Fruit fly (Drosophila melanogaster) whole organism, embryonic: ENCODE measurements around the gene CG31910.

Source experiments
- Aef1 ChIP-seq: fragments of 200-800 bp; sonication (Bioruptor generic); IDR thresholded peaks from 3 replicates; pipeline ENCODE4 v1.3.6; 2022; ENCODE audit warnings: missing biosample characterization, missing genetic modification characterization
- Antp ChIP-seq: fragments of 200-800 bp; sonication (Bioruptor generic); optimal IDR thresholded peaks from 3 replicates; lab custom pipeline; 2016; ENCODE audit warnings: missing biosample characterization, missing genetic modification characterization
- BEAF-32 ChIP-seq: fragments of 200-800 bp; sonication (Bioruptor generic); optimal IDR thresholded peaks from 3 replicates; lab custom pipeline; 2017; ENCODE audit warnings: missing biosample characterization, missing genetic modification characterization, mild to moderate bottlenecking, moderate library complexity, missing genetic modification reagents
- CG11398 ChIP-seq: fragments of 200-800 bp; sonication (Bioruptor generic); optimal IDR thresholded peaks from 2 replicates; lab custom pipeline; 2016; ENCODE audit warnings: missing biosample characterization, missing genetic modification characterization
- CG12299 ChIP-seq: fragments of 200-800 bp; sonication (Bioruptor generic); optimal IDR thresholded peaks from 2 replicates; lab custom pipeline; 2018; ENCODE audit warnings: missing biosample characterization, mild to moderate bottlenecking, missing genetic modification characterization
- CG13424 ChIP-seq: fragments of 200-800 bp; sonication (Bioruptor generic); optimal IDR thresholded peaks from 2 replicates; lab custom pipeline; 2019; ENCODE audit warnings: missing biosample characterization, mild to moderate bottlenecking, missing genetic modification characterization, moderate library complexity
- CG14441 ChIP-seq: fragments of 200-800 bp; sonication (Bioruptor generic); IDR thresholded peaks from 2 replicates; pipeline ENCODE4 v1.3.6; 2022; ENCODE audit warnings: missing biosample characterization, missing genetic modification characterization
- CG15479 ChIP-seq: fragments of 200-800 bp; sonication (Bioruptor generic); optimal IDR thresholded peaks from 3 replicates; lab custom pipeline; 2019; ENCODE audit warnings: missing biosample characterization, mild to moderate bottlenecking, missing genetic modification characterization, moderate library complexity
- CG1602 ChIP-seq: fragments of 200-800 bp; sonication (Bioruptor generic); optimal IDR thresholded peaks from 3 replicates; lab custom pipeline; 2016; ENCODE audit warnings: missing biosample characterization, missing genetic modification characterization
- CG18619 ChIP-seq: fragments of 200-800 bp; sonication (Bioruptor generic); optimal IDR thresholded peaks from 3 replicates; lab custom pipeline; 2017; ENCODE audit warnings: missing biosample characterization, mild to moderate bottlenecking, missing genetic modification characterization
- CG3407 ChIP-seq: fragments of 200-800 bp; sonication (Bioruptor generic); optimal IDR thresholded peaks from 2 replicates; lab custom pipeline; 2018; ENCODE audit warnings: missing biosample characterization, mild to moderate bottlenecking, missing genetic modification characterization
- CG3838 ChIP-seq: fragments of 200-800 bp; sonication (Bioruptor generic); optimal IDR thresholded peaks from 3 replicates; lab custom pipeline; 2016; ENCODE audit warnings: missing biosample characterization, missing genetic modification characterization
- CG3995 ChIP-seq: fragments of 200-800 bp; sonication (Bioruptor generic); optimal IDR thresholded peaks from 3 replicates; lab custom pipeline; 2016; ENCODE audit warnings: missing biosample characterization, missing genetic modification characterization
- CG6254 ChIP-seq: fragments of 200-800 bp; sonication (Bioruptor generic); optimal IDR thresholded peaks from 3 replicates; lab custom pipeline; 2017; ENCODE audit warnings: mild to moderate bottlenecking, missing biosample characterization, missing genetic modification reagents, missing genetic modification characterization
- CG6654 ChIP-seq: fragments of 200-800 bp; sonication (Bioruptor generic); optimal IDR thresholded peaks from 2 replicates; lab custom pipeline; 2017; ENCODE audit warnings: missing biosample characterization, mild to moderate bottlenecking, missing genetic modification characterization
- CHES-1-like ChIP-seq: fragments of 200-800 bp; sonication (Bioruptor generic); optimal IDR thresholded peaks from 2 replicates; lab custom pipeline; 2016; ENCODE audit warnings: missing biosample characterization, missing genetic modification characterization
- D19A ChIP-seq: fragments of 200-800 bp; optimal IDR thresholded peaks from 3 replicates; lab custom pipeline; 2019; ENCODE audit warnings: missing biosample characterization, mild to moderate bottlenecking, missing genetic modification characterization, moderate library complexity
- Dad ChIP-seq: fragments of 200-800 bp; sonication (Bioruptor generic); optimal IDR thresholded peaks from 3 replicates; lab custom pipeline; 2016; ENCODE audit warnings: missing biosample characterization, missing genetic modification characterization
- Dll ChIP-seq: fragments of 200-800 bp; sonication (Bioruptor generic); IDR thresholded peaks from 4 replicates; pipeline ENCODE4 v1.3.6; 2022; ENCODE audit warnings: missing biosample characterization, missing genetic modification characterization; ENCODE audit not compliant: partially characterized antibody
- E2f1 ChIP-seq: fragments of 200-800 bp; sonication (Bioruptor generic); IDR thresholded peaks from 2 replicates; pipeline ENCODE4 v1.3.6; 2022; ENCODE audit warnings: missing biosample characterization, missing genetic modification characterization
- Elba2 ChIP-seq: fragments of 200-800 bp; sonication (Bioruptor generic); optimal IDR thresholded peaks from 3 replicates; lab custom pipeline; 2016; ENCODE audit warnings: missing biosample characterization, missing genetic modification characterization
- HLH4C ChIP-seq: fragments of 200-800 bp; sonication (Bioruptor generic); IDR thresholded peaks from 3 replicates; pipeline ENCODE4 v1.3.6; 2022; ENCODE audit warnings: missing biosample characterization, missing genetic modification characterization; ENCODE audit not compliant: partially characterized antibody
- MESR4 ChIP-seq: fragments of 200-800 bp; sonication (Bioruptor generic); optimal IDR thresholded peaks from 2 replicates; lab custom pipeline; 2018; ENCODE audit warnings: missing biosample characterization, mild to moderate bottlenecking, missing genetic modification characterization, moderate library complexity
- Med ChIP-seq: fragments of 200-800 bp; sonication (Bioruptor generic); peaks from one replicate; lab custom pipeline; 2016; ENCODE audit warnings: missing biosample characterization, missing genetic modification characterization, mild to moderate bottlenecking, inconsistent platforms, moderate library complexity
- Nf-YB ChIP-seq: fragments of 200-800 bp; sonication (Bioruptor generic); optimal IDR thresholded peaks from 3 replicates; lab custom pipeline; 2019; ENCODE audit warnings: missing biosample characterization, mild to moderate bottlenecking, missing genetic modification characterization, moderate library complexity
- Six4 ChIP-seq: fragments of 200-800 bp; sonication (Bioruptor generic); optimal IDR thresholded peaks from 2 replicates; lab custom pipeline; 2016; ENCODE audit warnings: missing biosample characterization, missing genetic modification characterization
- Sry-δ ChIP-seq: fragments of 200-800 bp; sonication (Bioruptor generic); optimal IDR thresholded peaks from 2 replicates; lab custom pipeline; 2016; ENCODE audit warnings: missing biosample characterization, missing genetic modification characterization
- Stat92E ChIP-seq, 3 experiments: fragments of >200 bp in 2 of 3; fragments of 200-800 bp in 1 of 3; sonication (Bioruptor generic) in 1 of 3; optimal IDR thresholded peaks; 2 replicates each; lab custom pipeline; 2017 to 2019; ENCODE audit warnings: missing biosample characterization in 3 of 3, missing genetic modification characterization in 3 of 3, mild to moderate bottlenecking in 1 of 3, moderate library complexity in 1 of 3
- Vsx1 ChIP-seq: fragments of 200-800 bp; sonication (Bioruptor generic); optimal IDR thresholded peaks from 2 replicates; lab custom pipeline; 2017; ENCODE audit warnings: missing biosample characterization, mild to moderate bottlenecking, missing genetic modification characterization, missing genetic modification reagents
- Xrp1 ChIP-seq: fragments of 200-800 bp; sonication (Bioruptor generic); IDR thresholded peaks from 2 replicates; pipeline ENCODE4 v1.3.6; 2022; ENCODE audit warnings: missing biosample characterization, missing genetic modification characterization
- ab ChIP-seq: fragments of 200-800 bp; sonication (Bioruptor generic); optimal IDR thresholded peaks from 2 replicates; lab custom pipeline; 2016; ENCODE audit warnings: missing biosample characterization, missing genetic modification characterization
- ac ChIP-seq: fragments of 200-800 bp; sonication (Bioruptor generic); optimal IDR thresholded peaks from 3 replicates; lab custom pipeline; 2017; ENCODE audit warnings: missing biosample characterization, mild to moderate bottlenecking, missing genetic modification characterization
- ash1 ChIP-seq: fragments of 200-800 bp; sonication (Bioruptor generic); optimal IDR thresholded peaks from 2 replicates; lab custom pipeline; 2018; ENCODE audit warnings: missing biosample characterization, mild to moderate bottlenecking, missing genetic modification characterization
- ato ChIP-seq: fragments of 200-800 bp; sonication (Bioruptor generic); IDR thresholded peaks from 2 replicates; pipeline ENCODE4 v1.3.6; 2022; ENCODE audit warnings: missing biosample characterization, missing genetic modification characterization; ENCODE audit not compliant: partially characterized antibody
- bigmax ChIP-seq: fragments of 200-800 bp; sonication (Bioruptor generic); optimal IDR thresholded peaks from 2 replicates; lab custom pipeline; 2018; ENCODE audit warnings: missing biosample characterization, mild to moderate bottlenecking, missing genetic modification characterization
- bowl ChIP-seq: fragments of 200-800 bp; sonication (Bioruptor generic); IDR thresholded peaks from 2 replicates; pipeline ENCODE4 v1.3.6; 2022; ENCODE audit warnings: missing biosample characterization, missing genetic modification characterization
- chif ChIP-seq, 2 experiments: fragments of 200-800 bp; sonication (Bioruptor generic); optimal IDR thresholded peaks; 3 replicates each; lab custom pipeline; 2016; ENCODE audit warnings: missing biosample characterization in 2 of 2, missing genetic modification characterization in 2 of 2
- chn ChIP-seq: fragments of 200-800 bp; sonication (Bioruptor generic); optimal IDR thresholded peaks from 2 replicates; lab custom pipeline; 2016; ENCODE audit warnings: missing biosample characterization, missing genetic modification characterization
- crp ChIP-seq, 2 experiments: fragments of 200-800 bp; sonication (Bioruptor generic); optimal IDR thresholded peaks; 2 replicates in 1 of 2; 3 replicates in 1 of 2; lab custom pipeline; 2017; ENCODE audit warnings: missing biosample characterization in 2 of 2, missing genetic modification characterization in 2 of 2, mild to moderate bottlenecking in 1 of 2, moderate library complexity in 1 of 2
- dysf ChIP-seq: fragments of 200-800 bp; sonication (Bioruptor generic); IDR thresholded peaks from 3 replicates; pipeline ENCODE4 v1.3.6; 2022; ENCODE audit warnings: missing biosample characterization, missing genetic modification characterization
- gcm2 ChIP-seq: fragments of 200-800 bp; sonication (Bioruptor generic); optimal IDR thresholded peaks from 2 replicates; lab custom pipeline; 2016; ENCODE audit warnings: missing biosample characterization, missing genetic modification characterization
- hb ChIP-seq: fragments of 200-800 bp; sonication (Bioruptor generic); IDR thresholded peaks from 3 replicates; pipeline ENCODE4 v1.3.6; 2022; ENCODE audit warnings: missing biosample characterization, missing genetic modification characterization; ENCODE audit not compliant: partially characterized antibody
- insv ChIP-seq, 2 experiments: fragments of 200-800 bp; sonication (Bioruptor generic); optimal IDR thresholded peaks; 3 replicates each; lab custom pipeline; 2016 to 2018; ENCODE audit warnings: missing biosample characterization in 2 of 2, missing genetic modification characterization in 2 of 2
- jing ChIP-seq: fragments of 200-800 bp; sonication (Bioruptor generic); optimal IDR thresholded peaks from 2 replicates; lab custom pipeline; 2018; ENCODE audit warnings: missing biosample characterization, mild to moderate bottlenecking, missing genetic modification characterization
- onecut ChIP-seq: fragments of 200-800 bp; sonication (Bioruptor generic); IDR thresholded peaks from 2 replicates; pipeline ENCODE4 v1.3.6; 2022; ENCODE audit warnings: missing biosample characterization, missing genetic modification characterization
- pan ChIP-seq, 4 experiments: fragments of >200 bp in 3 of 4; fragments of 200-800 bp in 1 of 4; sonication (Bioruptor generic) in 1 of 4; optimal IDR thresholded peaks in 3 of 4; IDR thresholded peaks in 1 of 4; 2 replicates each; pipeline versions ENCODE4 v1.3.6 to Lab custom; 2017 to 2022; ENCODE audit warnings: missing biosample characterization in 2 of 4, missing genetic modification characterization in 2 of 4, mixed read lengths in 1 of 4
- sc ChIP-seq, 3 experiments: fragments of >200 bp in 2 of 3; fragments of 200-800 bp in 1 of 3; sonication (Bioruptor generic) in 1 of 3; optimal IDR thresholded peaks; 2 replicates in 2 of 3; 3 replicates in 1 of 3; lab custom pipeline; 2017; ENCODE audit warnings: mild to moderate bottlenecking in 1 of 3, missing biosample characterization in 1 of 3, missing genetic modification characterization in 1 of 3, missing genetic modification reagents in 1 of 3
- stwl ChIP-seq: fragments of 200-800 bp; sonication (Bioruptor generic); optimal IDR thresholded peaks from 3 replicates; lab custom pipeline; 2018; ENCODE audit warnings: missing biosample characterization, mild to moderate bottlenecking, missing genetic modification characterization, moderate library complexity
- zfh2 ChIP-seq: fragments of 200-800 bp; sonication (Bioruptor generic); optimal IDR thresholded peaks from 2 replicates; lab custom pipeline; 2016; ENCODE audit warnings: missing biosample characterization, missing genetic modification characterization

CG31910 gene

dm6 chr2L:6698387-6698786, 47.0 kb downstream of the CG31910 start (continued):
- no peak for TF ChIP-seq pan (optimal IDR thresholded peaks at IDR 0.05; lab: Kevin White, UChicago)
- TF ChIP-seq pan (GFP tag; optimal IDR thresholded peaks at IDR 0.05 in 1 of 2, IDR thresholded peaks at IDR 0.05 in 1 of 2), result peak in 1 of 2 experiments; percentile 78
- TF ChIP-seq insv (GFP tag; optimal IDR thresholded peaks at IDR 0.05; lab: Kevin White, UChicago), result no peak
- TF ChIP-seq chn (GFP tag; lab: Kevin White, UChicago), result peak; percentile 42
- TF ChIP-seq Nf-YB, result no peak
- TF ChIP-seq E2f1 (GFP tag; lab: Robert Waterston, UW), result peak; percentile 63
- no peak for TF ChIP-seq ato (GFP tag; lab: Robert Waterston, UW)
- TF ChIP-seq dysf (GFP tag; lab: Robert Waterston, UW), result peak; percentile 67
- TF ChIP-seq CG15479 (GFP tag; lab: Kevin White, UChicago), result no peak
- no peak for TF ChIP-seq MESR4
- no peak for TF ChIP-seq sc (optimal IDR thresholded peaks at IDR 0.05; lab: Kevin White, UChicago)
- no peak for TF ChIP-seq sc (GFP tag; optimal IDR thresholded peaks at IDR 0.05; lab: Kevin White, UChicago)
- no peak for TF ChIP-seq ash1
- no peak for TF ChIP-seq CG3407
- peak; percentile 35 for TF ChIP-seq CG1602 (GFP tag; lab: Kevin White, UChicago)
- peak; percentile 15 for TF ChIP-seq CG18619 (GFP tag; lab: Kevin White, UChicago)
- no peak for TF ChIP-seq CG12299 (tag; lab: Kevin White, UChicago)
- no peak for TF ChIP-seq Vsx1 (GFP tag; lab: Kevin White, UChicago)
- no peak for TF ChIP-seq bigmax (GFP tag; lab: Kevin White, UChicago)
- TF ChIP-seq Dll (GFP tag; lab: Robert Waterston, UW), result no peak
- TF ChIP-seq CHES-1-like (GFP tag; lab: Kevin White, UChicago), result no peak
- no peak for TF ChIP-seq HLH4C (GFP tag; lab: Robert Waterston, UW)
- TF ChIP-seq zfh2 (GFP tag; lab: Kevin White, UChicago), result peak; percentile 1
- no peak for TF ChIP-seq CG6654 (GFP tag; lab: Kevin White, UChicago)
- TF ChIP-seq Six4 (GFP tag; lab: Kevin White, UChicago), result peak; percentile 18
- TF ChIP-seq crp (GFP tag; optimal IDR thresholded peaks at IDR 0.05; lab: Kevin White, UChicago), result no peak
- peak; percentile 11 for TF ChIP-seq D19A
- peak; percentile 84 for TF ChIP-seq Med (GFP tag; lab: Kevin White, UChicago)
- no peak for TF ChIP-seq Elba2
- no peak for TF ChIP-seq onecut (GFP tag; lab: Robert Waterston, UW)
- no peak for TF ChIP-seq CG6254 (GFP tag; lab: Kevin White, UChicago)
- no peak for TF ChIP-seq ab (GFP tag; lab: Kevin White, UChicago)
- TF ChIP-seq CG13424 (tag; lab: Kevin White, UChicago), result peak; percentile 35
- no peak for TF ChIP-seq CG3838 (GFP tag; lab: Kevin White, UChicago)
- TF ChIP-seq chif (GFP tag; optimal IDR thresholded peaks at IDR 0.05; lab: Kevin White, UChicago), result peak; percentile 14 to 57
- no peak for TF ChIP-seq CG11398
- peak; percentile 68 for TF ChIP-seq Xrp1
- TF ChIP-seq ac (GFP tag; lab: Kevin White, UChicago), result no peak
- no peak for TF ChIP-seq gcm2
- TF ChIP-seq jing (GFP tag; lab: Kevin White, UChicago), result peak; percentile 3
- TF ChIP-seq Stat92E (GFP tag; optimal IDR thresholded peaks at IDR 0.05; lab: Kevin White, UChicago), result no peak
- no peak for TF ChIP-seq BEAF-32 (GFP tag; lab: Kevin White, UChicago)
- TF ChIP-seq Antp (GFP tag; lab: Kevin White, UChicago), result peak; percentile 9
- TF ChIP-seq CG14441, result peak; percentile 73
- TF ChIP-seq CG3995 (GFP tag; lab: Kevin White, UChicago), result no peak
- no peak for TF ChIP-seq bowl (GFP tag; lab: Robert Waterston, UW)
- TF ChIP-seq hb (GFP tag; lab: Robert Waterston, UW), result no peak
- no peak for TF ChIP-seq Dad (GFP tag; lab: Kevin White, UChicago)
- no peak for TF ChIP-seq Sry-δ
- peak; percentile 54; the same call in 2 of the 3 replicates for TF ChIP-seq Aef1 (GFP tag; lab: Robert Waterston, UW)
- no peak for TF ChIP-seq stwl (tag; lab: Kevin White, UChicago)
